Worm (Caenorhabditis elegans): ENCODE data around the gene lipl-4.

The lipl-4 gene

DNA sequence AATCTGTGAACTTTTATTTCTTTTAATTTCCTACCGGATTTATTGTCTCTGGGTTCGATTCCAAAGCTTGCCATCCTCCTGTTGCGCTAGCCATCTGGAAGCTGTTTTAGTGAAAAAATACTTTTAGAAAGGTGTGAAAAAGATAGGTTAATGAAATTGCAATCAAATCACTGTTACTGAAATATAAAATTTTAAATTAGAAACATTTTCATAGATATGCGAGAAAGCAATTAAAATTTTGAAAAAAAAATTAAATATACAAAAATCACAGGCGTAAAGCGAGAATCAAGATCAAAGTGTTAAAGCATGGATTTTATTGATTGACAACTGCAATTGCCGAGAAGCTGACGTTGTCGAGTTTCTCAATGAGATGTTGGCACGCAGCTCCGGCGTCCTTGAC is 40.3 kb upstream of the lipl-4 start, which contains the start of gene ubh-2:
ubh-2 (minus strand) TSS at position 101 of the 400 bp plus-strand sequence.
- no peak for TF ChIP-seq ref-2 (tag; optimal IDR thresholded peaks at IDR 0.05)
- no peak for TF ChIP-seq sox-4 (tag; optimal IDR thresholded peaks at IDR 0.05)
- no peak for TF ChIP-seq pax-1 (tag; optimal IDR thresholded peaks at IDR 0.05)
- TF ChIP-seq T23F11.4 (GFP tag; optimal IDR thresholded peaks at IDR 0.05): no peak
- TF ChIP-seq mec-3 (tag; optimal IDR thresholded peaks at IDR 0.05; ENCODE audit: borderline replicate concordance): no peak
- no peak for TF ChIP-seq pros-1 (tag; optimal IDR thresholded peaks at IDR 0.05)
- no peak for TF ChIP-seq hlh-15 (tag; optimal IDR thresholded peaks at IDR 0.05)
- no peak for TF ChIP-seq unc-3 (GFP tag; conservative IDR thresholded peaks at IDR 0.05)
- no peak for TF ChIP-seq unc-3 (tag; optimal IDR thresholded peaks at IDR 0.05)
- TF ChIP-seq ceh-45 (GFP tag; IDR thresholded peaks at IDR 0.05): no peak
- no peak for TF ChIP-seq K09A11.1 (tag; optimal IDR thresholded peaks at IDR 0.05; ENCODE audit: insufficient read depth)
- TF ChIP-seq hlh-6 (tag; optimal IDR thresholded peaks at IDR 0.05): no peak
- no peak for TF ChIP-seq syd-9 (tag; optimal IDR thresholded peaks at IDR 0.05)
- TF ChIP-seq ceh-34 (tag; optimal IDR thresholded peaks at IDR 0.05): no peak
- no peak for TF ChIP-seq unc-42 (tag; optimal IDR thresholded peaks at IDR 0.05)
- TF ChIP-seq ceh-6 (GFP tag; optimal IDR thresholded peaks at IDR 0.05): no peak
- no peak for TF ChIP-seq ceh-18 (tag; optimal IDR thresholded peaks at IDR 0.05)

DNA sequence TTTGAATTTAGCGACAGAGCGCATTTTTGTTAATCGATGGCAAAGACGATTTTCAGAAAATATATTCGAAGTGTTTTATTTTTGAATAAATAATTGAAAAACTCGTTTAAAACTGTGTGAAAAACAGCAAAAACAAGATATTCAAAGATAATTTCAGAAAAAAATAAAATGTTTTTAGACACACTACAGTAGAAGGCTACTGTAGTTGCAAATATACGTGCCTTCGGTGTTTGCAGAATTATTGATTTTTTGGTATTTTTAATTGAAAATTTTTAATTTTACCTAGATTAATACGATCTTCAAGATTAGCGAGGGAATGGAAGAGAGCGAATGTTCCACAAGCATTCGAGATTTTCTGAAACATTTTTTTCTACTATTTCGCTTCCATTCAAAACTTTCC is 39.3 kb upstream of the lipl-4 start:
- TF ChIP-seq dmd-4 (tag; optimal IDR thresholded peaks at IDR 0.05; ENCODE audit: borderline replicate concordance): no peak
- no peak for TF ChIP-seq ttx-3 (tag; optimal IDR thresholded peaks at IDR 0.05)
- TF ChIP-seq ztf-16 (tag; optimal IDR thresholded peaks at IDR 0.05): no peak
- no peak for TF ChIP-seq hlh-13 (GFP tag; optimal IDR thresholded peaks at IDR 0.05)
- TF ChIP-seq syd-9 (tag; optimal IDR thresholded peaks at IDR 0.05): no peak

DNA sequence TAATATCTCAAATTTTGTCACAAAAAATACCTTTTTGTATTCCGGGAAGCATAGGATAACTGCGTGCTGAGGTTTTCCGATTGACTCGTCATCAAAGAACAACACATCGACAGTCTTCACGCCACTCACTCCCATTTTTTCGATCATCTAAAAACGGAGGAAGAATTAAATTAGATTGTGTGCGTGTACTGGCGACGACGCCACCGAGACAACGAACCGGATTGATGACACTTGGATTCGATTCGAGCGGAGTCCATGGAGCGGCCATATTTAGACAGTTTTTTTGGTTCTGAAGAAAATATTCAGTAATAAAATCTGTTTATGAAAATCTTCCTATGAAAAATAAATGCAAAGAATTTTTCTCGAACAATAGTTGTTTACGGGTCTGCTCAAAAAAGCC is 38.9 kb upstream of the lipl-4 start, which contains the start of gene ubh-1:
ubh-1 (minus strand) TSS at position 289 of the 400 bp plus-strand sequence.
- TF ChIP-seq pat-9 (tag; optimal IDR thresholded peaks at IDR 0.05): no peak

DNA sequence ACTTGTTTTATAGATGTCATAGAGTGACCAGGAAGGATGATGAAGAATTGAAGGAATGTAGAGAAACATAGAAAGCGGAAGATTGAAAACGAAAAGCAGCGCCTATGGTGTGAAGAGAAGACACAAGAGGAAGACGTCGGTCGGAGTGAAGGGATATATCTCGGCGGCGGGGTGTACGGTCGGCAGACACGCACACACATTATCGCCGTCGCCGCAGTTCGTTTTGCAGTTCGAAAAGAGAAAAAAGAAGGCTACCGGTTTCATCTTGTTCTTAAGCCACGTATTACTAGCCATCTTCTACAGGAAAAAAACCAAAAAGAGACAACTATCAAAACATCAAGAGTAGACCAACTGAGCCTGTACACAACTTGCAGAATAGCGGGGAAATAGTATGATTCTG is 36.6 kb upstream of the lipl-4 start:
- TF ChIP-seq pha-4 (tag; optimal IDR thresholded peaks at IDR 0.05) (no peak), dve-1 (tag; optimal IDR thresholded peaks at IDR 0.05) (no peak), F13H6.1 (tag; optimal IDR thresholded peaks at IDR 0.05) (no peak), ceh-30 (tag; optimal IDR thresholded peaks at IDR 0.05) (no peak), unc-3 (GFP tag; conservative IDR thresholded peaks at IDR 0.05) (no peak), unc-3 (tag; optimal IDR thresholded peaks at IDR 0.05) (no peak), hlh-13 (GFP tag; optimal IDR thresholded peaks at IDR 0.05) (no peak), pqm-1 (tag; optimal IDR thresholded peaks at IDR 0.05) (no peak), sox-2 (GFP tag; IDR thresholded peaks at IDR 0.05) (no peak), ceh-14 (tag; optimal IDR thresholded peaks at IDR 0.05) (no peak), elt-4 (tag; optimal IDR thresholded peaks at IDR 0.05) (no peak), ceh-22 (tag; optimal IDR thresholded peaks at IDR 0.05) (no peak), ahr-1 (tag; optimal IDR thresholded peaks at IDR 0.05) (no peak), ama-1 (optimal IDR thresholded peaks at IDR 0.05) (no peak), nhr-232 (tag; optimal IDR thresholded peaks at IDR 0.05) (no peak), ceh-2 (tag; optimal IDR thresholded peaks at IDR 0.05) (no peak), tbx-2 (tag; optimal IDR thresholded peaks at IDR 0.05) (no peak)

DNA sequence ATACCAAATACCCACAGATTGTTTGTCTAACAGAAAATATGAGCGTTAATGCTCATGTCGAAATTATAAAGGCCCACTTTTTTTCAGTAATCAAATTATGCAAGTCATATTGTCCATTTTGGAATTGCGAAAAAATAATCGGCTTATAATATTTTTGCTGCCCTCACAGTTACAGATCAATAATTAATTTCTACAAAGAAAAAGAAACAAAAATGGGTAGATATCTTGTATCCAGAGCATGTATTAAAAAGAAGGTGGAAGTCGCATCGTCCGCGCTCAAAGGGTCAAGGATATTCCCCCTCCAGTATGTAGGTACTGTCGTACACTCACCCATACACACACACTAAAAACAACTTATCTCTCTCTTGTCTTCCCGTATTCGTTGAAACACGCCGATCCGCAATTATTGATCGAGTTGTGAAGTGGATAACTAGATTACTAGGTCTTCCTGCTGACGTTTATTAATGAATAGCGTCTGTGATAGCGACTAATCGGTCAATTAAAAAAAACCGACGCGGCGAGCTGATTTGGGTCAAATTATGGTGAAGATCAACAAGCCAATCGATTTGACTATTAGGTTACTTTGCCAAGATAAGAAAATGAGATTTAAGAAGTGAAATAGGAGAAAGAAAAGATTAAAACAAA is 36.1 kb upstream of the lipl-4 start:
- no peak for TF ChIP-seq ceh-19 (GFP tag; optimal IDR thresholded peaks at IDR 0.05)
- TF ChIP-seq C38D4.7 (GFP tag; optimal IDR thresholded peaks at IDR 0.05): no peak
- TF ChIP-seq ceh-2 (tag; optimal IDR thresholded peaks at IDR 0.05): no peak
- TF ChIP-seq ceh-18 (tag; optimal IDR thresholded peaks at IDR 0.05): no peak
- no peak for TF ChIP-seq ceh-14 (tag; optimal IDR thresholded peaks at IDR 0.05)
- TF ChIP-seq tbx-2 (tag; optimal IDR thresholded peaks at IDR 0.05): no peak
- no peak for TF ChIP-seq ztf-16 (tag; optimal IDR thresholded peaks at IDR 0.05)
- no peak for TF ChIP-seq ama-1 (optimal IDR thresholded peaks at IDR 0.05)
- no peak for TF ChIP-seq lin-11 (tag; optimal IDR thresholded peaks at IDR 0.05)
